Worm (Caenorhabditis elegans): ENCODE measurements around the gene rha-1.

Gene rha-1

ce11 chrII:8912523-8913017 is 29.1 kb upstream of the rha-1 start:
- TF ChIP-seq elt-1 (tag; optimal IDR thresholded peaks at IDR 0.05; ENCODE audit: borderline replicate concordance, insufficient read depth) (no peak), ham-2 (GFP tag; optimal IDR thresholded peaks at IDR 0.05) (no peak), sptf-1 (tag; optimal IDR thresholded peaks at IDR 0.05) (no peak), unc-120 (tag; optimal IDR thresholded peaks at IDR 0.05; ENCODE audit: poor library complexity, severe bottlenecking) (no peak), snpc-4 (tag; optimal IDR thresholded peaks at IDR 0.05) (no peak), tbx-8 (GFP tag; optimal IDR thresholded peaks at IDR 0.05) (no peak), ceh-39 (tag; optimal IDR thresholded peaks at IDR 0.05) (no peak), drap-1 (GFP tag; optimal IDR thresholded peaks at IDR 0.05) (no peak), nhr-76 (tag; optimal IDR thresholded peaks at IDR 0.05) (no peak), sem-2 (GFP tag; optimal IDR thresholded peaks at IDR 0.05) (no peak)

ce11 chrII:8911929-8912328 is 28.5 kb upstream of the rha-1 start, which contains the start of gene B0457.4:
TSS of gene B0457.4 (minus strand) at chrII:8912029.
- TF ChIP-seq lin-13 (tag; optimal IDR thresholded peaks at IDR 0.05), result no peak
- no peak for TF ChIP-seq tbx-8 (GFP tag; optimal IDR thresholded peaks at IDR 0.05)
- no peak for TF ChIP-seq nhr-28 (tag; optimal IDR thresholded peaks at IDR 0.05)
- TF ChIP-seq mab-5 (tag; optimal IDR thresholded peaks at IDR 0.05), result no peak
- no peak for TF ChIP-seq zip-8 (tag; optimal IDR thresholded peaks at IDR 0.05)
- TF ChIP-seq hlh-1 (tag; optimal IDR thresholded peaks at IDR 0.05), result no peak
- TF ChIP-seq mep-1 (tag; optimal IDR thresholded peaks at IDR 0.05), result no peak
- no peak for TF ChIP-seq cnd-1 (tag; optimal IDR thresholded peaks at IDR 0.05)
- no peak for TF ChIP-seq lin-32 (GFP tag; optimal IDR thresholded peaks at IDR 0.05)
- no peak for TF ChIP-seq nhr-76 (tag; optimal IDR thresholded peaks at IDR 0.05)
- TF ChIP-seq pha-4 (tag; optimal IDR thresholded peaks at IDR 0.05), result no peak
- TF ChIP-seq drap-1 (GFP tag; optimal IDR thresholded peaks at IDR 0.05), result no peak
- no peak for TF ChIP-seq unc-39 (tag; optimal IDR thresholded peaks at IDR 0.05)

- TF ChIP-seq nhr-2 (tag; optimal IDR thresholded peaks at IDR 0.05) (no peak), flh-1 (GFP tag; optimal IDR thresholded peaks at IDR 0.05) (no peak), ceh-43 (GFP tag; optimal IDR thresholded peaks at IDR 0.05) (no peak), lin-13 (tag; optimal IDR thresholded peaks at IDR 0.05) (no peak), elt-1 (tag; optimal IDR thresholded peaks at IDR 0.05; ENCODE audit: borderline replicate concordance, insufficient read depth) (no peak), nhr-28 (tag; optimal IDR thresholded peaks at IDR 0.05) (no peak), hlh-1 (tag; optimal IDR thresholded peaks at IDR 0.05) (no peak), ceh-83 (GFP tag; optimal IDR thresholded peaks at IDR 0.05) (no peak), ces-1 (GFP tag; optimal IDR thresholded peaks at IDR 0.05) (no peak), M03D4.4 (tag; optimal IDR thresholded peaks at IDR 0.05) (no peak), blmp-1 (tag; optimal IDR thresholded peaks at IDR 0.05) (no peak), nhr-12 (tag; optimal IDR thresholded peaks at IDR 0.05) (no peak), lin-32 (GFP tag; optimal IDR thresholded peaks at IDR 0.05) (no peak), unc-62 (GFP tag; optimal IDR thresholded peaks at IDR 0.05) (no peak)
These were observed 20.4 kb upstream of the rha-1 start for ce11 chrII:8903871-8904270.

ce11 chrII:8899357-8899748 is 15.9 kb upstream of the rha-1 start:
- TF ChIP-seq cnd-1 (tag; optimal IDR thresholded peaks at IDR 0.05), result no peak
- no peak for TF ChIP-seq mab-5 (tag; optimal IDR thresholded peaks at IDR 0.05)
- TF ChIP-seq lin-13 (tag; optimal IDR thresholded peaks at IDR 0.05), result no peak
- peak; percentile 69 for TF ChIP-seq ces-1 (GFP tag; optimal IDR thresholded peaks at IDR 0.05)
- TF ChIP-seq nhr-2 (tag; optimal IDR thresholded peaks at IDR 0.05), result peak; percentile 69
- no peak for TF ChIP-seq ceh-39 (tag; optimal IDR thresholded peaks at IDR 0.05)
- no peak for TF ChIP-seq unc-120 (tag; optimal IDR thresholded peaks at IDR 0.05; ENCODE audit: poor library complexity, severe bottlenecking)
- no peak for TF ChIP-seq unc-39 (tag; optimal IDR thresholded peaks at IDR 0.05)
- peak; percentile 35 for TF ChIP-seq zip-8 (tag; optimal IDR thresholded peaks at IDR 0.05)
- TF ChIP-seq bed-3 (GFP tag; optimal IDR thresholded peaks at IDR 0.05), result no peak
- no peak for TF ChIP-seq hlh-1 (tag; optimal IDR thresholded peaks at IDR 0.05)
- TF ChIP-seq mep-1 (tag; optimal IDR thresholded peaks at IDR 0.05), result no peak
- no peak for TF ChIP-seq nhr-237 (tag; optimal IDR thresholded peaks at IDR 0.05)
- no peak for TF ChIP-seq tbx-8 (GFP tag; optimal IDR thresholded peaks at IDR 0.05)
- no peak for TF ChIP-seq M03D4.4 (tag; optimal IDR thresholded peaks at IDR 0.05)
- no peak for TF ChIP-seq ham-2 (GFP tag; optimal IDR thresholded peaks at IDR 0.05)
- TF ChIP-seq sptf-1 (tag; optimal IDR thresholded peaks at IDR 0.05), result no peak
- TF ChIP-seq snpc-4 (tag; optimal IDR thresholded peaks at IDR 0.05), result no peak
- no peak for TF ChIP-seq elt-1 (tag; optimal IDR thresholded peaks at IDR 0.05; ENCODE audit: borderline replicate concordance, insufficient read depth)
- peak; percentile 67 for TF ChIP-seq pha-4 (tag; optimal IDR thresholded peaks at IDR 0.05)
- TF ChIP-seq unc-62 (GFP tag; optimal IDR thresholded peaks at IDR 0.05), result no peak

All from whole organism, mixed stage, embryonic.